Fruit fly (Drosophila melanogaster): ENCODE measurements around the gene IPIP.

The IPIP gene

DNA sequence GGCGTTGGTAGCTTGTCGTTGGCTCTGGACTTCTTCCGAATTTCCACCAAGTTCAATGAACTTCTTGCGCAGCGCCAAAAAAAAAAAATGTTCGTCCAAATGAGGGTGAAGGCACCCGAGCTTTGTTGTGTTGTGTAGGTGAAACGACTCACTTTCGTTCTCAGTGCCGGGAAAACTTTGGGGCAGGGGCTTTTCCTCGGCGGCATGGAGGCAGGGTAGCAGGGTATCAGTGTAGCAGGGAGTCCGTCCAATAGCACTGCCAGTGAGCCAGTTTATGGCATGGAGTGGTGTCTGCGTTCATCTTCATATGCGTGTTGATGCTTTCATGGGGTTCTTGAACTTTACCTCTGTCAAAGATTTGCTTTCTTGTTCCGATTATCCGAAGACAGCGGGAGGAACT, 26.5 kb downstream of the IPIP start:
- TF ChIP-seq CG3726 (GFP tag; IDR thresholded peaks at IDR 0.05) (no peak), chn (GFP tag; optimal IDR thresholded peaks at IDR 0.05) (no peak), Med (GFP tag) (peak; percentile 60), wek (GFP tag; optimal IDR thresholded peaks at IDR 0.05) (no peak), mld (GFP tag; IDR thresholded peaks at IDR 0.05; ENCODE audit: partially characterized antibody) (no peak), HLHmδ (GFP tag; optimal IDR thresholded peaks at IDR 0.05) (peak; percentile 20), CG6813 (GFP tag; optimal IDR thresholded peaks at IDR 0.05) (no peak), seq (GFP tag; IDR thresholded peaks at IDR 0.05) (peak; percentile 35; the same call in 1 of the 2 replicates), rib (GFP tag; IDR thresholded peaks at IDR 0.05) (0 out of 2 replicates have a peak, but pooled peaks have one; percentile 43), CG8765 (GFP tag; IDR thresholded peaks at IDR 0.05) (no peak), crol (GFP tag; IDR thresholded peaks at IDR 0.05) (peak; percentile 60; the same call in 1 of the 2 replicates), NC2β (GFP tag; optimal IDR thresholded peaks at IDR 0.05) (no peak), CG34422 (GFP tag; IDR thresholded peaks at IDR 0.05) (0 out of 3 replicates have a peak, but pooled peaks have one; percentile 20), CG33213 (GFP tag; optimal IDR thresholded peaks at IDR 0.05) (no peak), Hr78 (GFP tag; optimal IDR thresholded peaks at IDR 0.05) (no peak), TFAM (GFP tag; optimal IDR thresholded peaks at IDR 0.05) (no peak), slp2 (GFP tag; optimal IDR thresholded peaks at IDR 0.05) (no peak), CG10543 (GFP tag; optimal IDR thresholded peaks at IDR 0.05) (peak; percentile 39), CG13894 (tag; optimal IDR thresholded peaks at IDR 0.05) (peak; percentile 41), CG10431 (GFP tag; optimal IDR thresholded peaks at IDR 0.05) (peak; percentile 13), aop (GFP tag; IDR thresholded peaks at IDR 0.05) (no peak), sqz (GFP tag; optimal IDR thresholded peaks at IDR 0.05) (peak; percentile 72), hkb (optimal IDR thresholded peaks at IDR 0.05) (no peak), hkb (GFP tag; IDR thresholded peaks at IDR 0.05) (0 out of 2 replicates have a peak, but pooled peaks have one; percentile 21), pros (GFP tag; optimal IDR thresholded peaks at IDR 0.05) (peak; percentile 28), CG32772 (GFP tag; IDR thresholded peaks at IDR 0.05) (peak; percentile 46; the same call in 1 of the 2 replicates), z (GFP tag; IDR thresholded peaks at IDR 0.05) (peak; percentile 79), Six4 (GFP tag; optimal IDR thresholded peaks at IDR 0.05) (no peak), onecut (GFP tag; IDR thresholded peaks at IDR 0.05) (no peak), Blimp-1 (GFP tag; optimal IDR thresholded peaks at IDR 0.05) (peak; percentile 92), CG3847 (GFP tag; IDR thresholded peaks at IDR 0.05) (no peak), CG16813 (GFP tag; IDR thresholded peaks at IDR 0.05; ENCODE audit: partially characterized antibody) (no peak), E2f1 (GFP tag; IDR thresholded peaks at IDR 0.05) (no peak), cg (GFP tag; optimal IDR thresholded peaks at IDR 0.05) (peak; percentile 2), stwl (tag; optimal IDR thresholded peaks at IDR 0.05) (no peak), peb (GFP tag; IDR thresholded peaks at IDR 0.05) (0 out of 2 replicates have a peak, but pooled peaks have one; percentile 10), kni (GFP tag; optimal IDR thresholded peaks at IDR 0.05) (peak; percentile 52), CG6175 (GFP tag; IDR thresholded peaks at IDR 0.05) (no peak), fd3F (GFP tag; optimal IDR thresholded peaks at IDR 0.05) (no peak), fd64A (GFP tag; optimal IDR thresholded peaks at IDR 0.05) (peak; percentile 8), CG8089 (GFP tag; optimal IDR thresholded peaks at IDR 0.05) (no peak), hbn (GFP tag; IDR thresholded peaks at IDR 0.05; ENCODE audit: partially characterized antibody) (no peak), tna (GFP tag; IDR thresholded peaks at IDR 0.05; ENCODE audit: partially characterized antibody) (no peak), hth (optimal IDR thresholded peaks at IDR 0.05) (no peak), CG2889 (GFP tag; IDR thresholded peaks at IDR 0.05) (0 out of 3 replicates have a peak, but pooled peaks have one; percentile 19), bowl (GFP tag; IDR thresholded peaks at IDR 0.05) (0 out of 2 replicates have a peak, but pooled peaks have one; percentile 27), Deaf1 (tag; optimal IDR thresholded peaks at IDR 0.05) (peak; percentile 43), ci (GFP tag; IDR thresholded peaks at IDR 0.05) (peak; percentile 68), CG14860 (GFP tag; IDR thresholded peaks at IDR 0.05; ENCODE audit: partially characterized antibody) (no peak), chm (GFP tag; IDR thresholded peaks at IDR 0.05) (no peak), chinmo (GFP tag; IDR thresholded peaks at IDR 0.05; ENCODE audit: partially characterized antibody) (no peak)
